Worm (Caenorhabditis elegans) whole organism, L4/young adult: ENCODE results near the gene cyy-1.

Experiments used
- W03F9.2 ChIP-seq: fragments of 150-350 bp; optimal IDR thresholded peaks from 2 replicates; lab custom pipeline; 2014; ENCODE audit warnings: missing biosample characterization, missing genetic modification characterization
- dao-5 ChIP-seq: sonication (generic microtip); optimal IDR thresholded peaks from 2 replicates; lab custom pipeline; 2016; ENCODE audit warnings: missing genotype, missing genetic modification characterization, moderate library complexity, missing compliant biosample characterization

DNA sequence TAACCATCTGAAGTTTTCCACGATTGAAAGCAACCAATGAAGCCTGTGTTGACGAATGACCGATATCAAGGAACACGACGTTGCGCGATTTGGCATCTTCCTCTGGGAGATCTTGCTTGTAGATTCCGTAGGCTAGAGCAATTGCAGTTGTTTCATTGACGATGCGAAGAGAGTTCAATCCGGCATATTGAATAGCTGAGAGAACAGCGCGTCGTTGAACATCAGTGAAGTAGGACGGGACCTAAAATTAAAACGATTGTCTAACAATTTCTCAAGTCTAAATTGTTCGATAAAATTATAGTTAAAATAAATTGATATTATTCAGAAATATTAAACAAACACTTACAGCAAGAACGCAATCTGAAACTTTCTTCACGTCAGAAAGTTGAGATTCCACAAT, 40.4 kb downstream of the cyy-1 start:
- TF ChIP-seq dao-5: no peak
- TF ChIP-seq W03F9.2 (tag; lab: Kevin White, UChicago): no peak
